Worm (Caenorhabditis elegans): Measurements from ENCODE around the gene C50E3.13.

DNA sequence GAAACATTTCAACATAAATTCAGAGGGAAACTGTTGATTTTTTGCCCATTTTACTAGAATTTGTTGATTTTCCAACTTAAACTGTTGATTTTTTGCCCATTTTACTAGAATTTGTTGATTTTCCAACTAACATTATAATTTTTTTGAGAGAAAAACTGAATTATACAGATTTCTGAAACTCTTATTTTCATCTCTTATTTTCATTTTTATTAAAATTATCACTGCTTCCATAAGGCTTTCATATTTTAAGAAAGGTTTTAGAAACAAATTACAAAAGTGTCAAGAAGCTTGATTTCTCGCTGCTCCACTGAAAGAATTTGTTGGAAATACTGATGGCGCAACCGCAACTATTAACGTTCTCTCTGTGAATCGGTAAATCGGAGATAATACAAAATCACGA lies 25.9 kb upstream of the C50E3.13 start:
- TF ChIP-seq pes-1 (GFP tag; IDR thresholded peaks at IDR 0.05) (no peak), tra-4 (tag; optimal IDR thresholded peaks at IDR 0.05) (no peak), ceh-36 (tag; optimal IDR thresholded peaks at IDR 0.05) (no peak), ama-1 (optimal IDR thresholded peaks at IDR 0.05) (no peak), flt-1 (GFP tag; IDR thresholded peaks at IDR 0.05) (no peak), sea-1 (GFP tag; conservative IDR thresholded peaks at IDR 0.05) (no peak), hmg-4 (GFP tag; optimal IDR thresholded peaks at IDR 0.05) (no peak), aly-1 (tag; optimal IDR thresholded peaks at IDR 0.05) (no peak), tbx-37 (GFP tag; conservative IDR thresholded peaks at IDR 0.05) (no peak), ets-7 (tag; optimal IDR thresholded peaks at IDR 0.05) (no peak)

Measured in whole organism, early embryonic.